Worm (Caenorhabditis elegans) whole organism, midembryonic: ENCODE data around the gene C33D9.6.

Experiments
- T22C8.4 ChIP-seq: fragments of 200-800 bp; sonication (Bioruptor generic); IDR thresholded peaks from 2 replicates; pipeline ENCODE4 v1.3.6; 2022; ENCODE audit warnings: missing genetic modification characterization, missing compliant biosample characterization
- cog-1 ChIP-seq: sonication (generic microtip); optimal IDR thresholded peaks from 2 replicates; lab custom pipeline; 2016; ENCODE audit warnings: missing genetic modification characterization, missing compliant biosample characterization
- flt-1 ChIP-seq: fragments of 200-800 bp; sonication (Bioruptor generic); IDR thresholded peaks from 2 replicates; pipeline ENCODE4 v1.3.6; 2022; ENCODE audit warnings: missing genetic modification characterization, missing compliant biosample characterization
- tab-1 ChIP-seq: fragments of 200-800 bp; sonication (Bioruptor generic); IDR thresholded peaks from 2 replicates; pipeline ENCODE4 v1.3.6; 2022; ENCODE audit warnings: missing genetic modification characterization, missing compliant biosample characterization

- TF ChIP-seq cog-1 (tag; lab: Kevin White, UChicago) (no peak), flt-1 (no peak), tab-1 (GFP tag; lab: Robert Waterston, UW) (no peak), T22C8.4 (GFP tag; lab: Robert Waterston, UW) (no peak)
Observed at ce11 chrIV:8730469-8730868, 47.5 kb downstream of the C33D9.6 start, which contains the start of gene F21D5.3.
